Fruit fly (Drosophila melanogaster): ENCODE measurements around the gene SA2.

The SA2 gene

dm6 chr3L:1401364-1401978 lies 36.2 kb downstream of the SA2 start (continued):
- TF ChIP-seq CG1602 (GFP tag; optimal IDR thresholded peaks at IDR 0.05), result no peak
- no peak for TF ChIP-seq Max (GFP tag; optimal IDR thresholded peaks at IDR 0.05)
- peak; percentile 57; the same call in 3 of the 4 replicates for TF ChIP-seq Dll (GFP tag; IDR thresholded peaks at IDR 0.05; ENCODE audit: partially characterized antibody)
- no peak for TF ChIP-seq NFAT (GFP tag; IDR thresholded peaks at IDR 0.05)
- TF ChIP-seq croc (GFP tag; conservative IDR thresholded peaks at IDR 0.05), result no peak
- no peak for TF ChIP-seq Sox102F (GFP tag; optimal IDR thresholded peaks at IDR 0.05)
- no peak for TF ChIP-seq Dbx (GFP tag; IDR thresholded peaks at IDR 0.05)
- TF ChIP-seq CG12104 (GFP tag; optimal IDR thresholded peaks at IDR 0.05), result no peak
- no peak for TF ChIP-seq CG15269 (tag; optimal IDR thresholded peaks at IDR 0.05)
- TF ChIP-seq CG17359 (tag; optimal IDR thresholded peaks at IDR 0.05), result no peak
- TF ChIP-seq CG3065 (GFP tag; optimal IDR thresholded peaks at IDR 0.05), result no peak
- no peak for TF ChIP-seq ems (GFP tag; optimal IDR thresholded peaks at IDR 0.05)
- TF ChIP-seq gcm2 (GFP tag; optimal IDR thresholded peaks at IDR 0.05), result no peak
- TF ChIP-seq grau (tag; optimal IDR thresholded peaks at IDR 0.05), result no peak
- no peak for TF ChIP-seq CG1603 (tag; optimal IDR thresholded peaks at IDR 0.05)
- TF ChIP-seq gcm (GFP tag; optimal IDR thresholded peaks at IDR 0.05), result no peak
- TF ChIP-seq gt (GFP tag; IDR thresholded peaks at IDR 0.05), result no peak
- TF ChIP-seq Optix (GFP tag; IDR thresholded peaks at IDR 0.05), result no peak
- TF ChIP-seq rib (GFP tag; IDR thresholded peaks at IDR 0.05), result no peak
- peak; percentile 72 for TF ChIP-seq Scr (GFP tag; IDR thresholded peaks at IDR 0.05; ENCODE audit: partially characterized antibody)
- no peak for TF ChIP-seq scrt (GFP tag; optimal IDR thresholded peaks at IDR 0.05)
- TF ChIP-seq CG10209 (GFP tag; optimal IDR thresholded peaks at IDR 0.05), result no peak
- 0 out of 2 replicates have a peak, but pooled peaks have one; percentile 58 for TF ChIP-seq sna (GFP tag; IDR thresholded peaks at IDR 0.05; ENCODE audit: partially characterized antibody)
- no peak for TF ChIP-seq gro (GFP tag; optimal IDR thresholded peaks at IDR 0.05)
- TF ChIP-seq CG2116 (GFP tag; optimal IDR thresholded peaks at IDR 0.05), result no peak
- TF ChIP-seq Rfx (GFP tag; IDR thresholded peaks at IDR 0.05), result no peak
- TF ChIP-seq knrl (GFP tag; IDR thresholded peaks at IDR 0.05; ENCODE audit: partially characterized antibody), result peak; percentile 45; the same call in 1 of the 3 replicates
- TF ChIP-seq Pdp1 (GFP tag; optimal IDR thresholded peaks at IDR 0.05), result peak in 1 of 2 experiments; percentile 88
- TF ChIP-seq CG2678 (tag; optimal IDR thresholded peaks at IDR 0.05), result no peak
- TF ChIP-seq Spps (tag; optimal IDR thresholded peaks at IDR 0.05), result no peak
- TF ChIP-seq CG6791 (GFP tag; IDR thresholded peaks at IDR 0.05; ENCODE audit: partially characterized antibody), result peak; percentile 72; the same call in 2 of the 3 replicates
- no peak for TF ChIP-seq CG3281 (GFP tag; optimal IDR thresholded peaks at IDR 0.05)
- no peak for TF ChIP-seq odd (GFP tag; optimal IDR thresholded peaks at IDR 0.05)
- no peak for TF ChIP-seq inv (GFP tag; IDR thresholded peaks at IDR 0.05; ENCODE audit: partially characterized antibody)
- no peak for TF ChIP-seq gce (GFP tag; IDR thresholded peaks at IDR 0.05)
- TF ChIP-seq zfh2 (GFP tag; optimal IDR thresholded peaks at IDR 0.05), result no peak
- peak; percentile 33 for TF ChIP-seq sqz (GFP tag; optimal IDR thresholded peaks at IDR 0.05)
- TF ChIP-seq pan (optimal IDR thresholded peaks at IDR 0.05), result no peak
- TF ChIP-seq pan (GFP tag; optimal IDR thresholded peaks at IDR 0.05 in 1 of 2, IDR thresholded peaks at IDR 0.05 in 1 of 2), result no peak
- no peak for TF ChIP-seq Dip2 (GFP tag; IDR thresholded peaks at IDR 0.05)
- no peak for TF ChIP-seq crp (GFP tag; optimal IDR thresholded peaks at IDR 0.05)
- TF ChIP-seq CG16779 (GFP tag; IDR thresholded peaks at IDR 0.05), result no peak
- no peak for TF ChIP-seq btn (GFP tag; optimal IDR thresholded peaks at IDR 0.05)
- TF ChIP-seq CG10321 (GFP tag; IDR thresholded peaks at IDR 0.05), result no peak
- no peak for TF ChIP-seq CG13123 (GFP tag; optimal IDR thresholded peaks at IDR 0.05)
- peak; percentile 56; the same call in 2 of the 3 replicates for TF ChIP-seq CG14860 (GFP tag; IDR thresholded peaks at IDR 0.05; ENCODE audit: partially characterized antibody)
- TF ChIP-seq BtbVII (GFP tag; optimal IDR thresholded peaks at IDR 0.05), result no peak
- no peak for TF ChIP-seq CG12236 (GFP tag; optimal IDR thresholded peaks at IDR 0.05)
- TF ChIP-seq Eip74EF (GFP tag; optimal IDR thresholded peaks at IDR 0.05), result peak in 1 of 2 experiments; percentile 33
